Fruit fly (Drosophila melanogaster) whole organism, embryonic: ENCODE results near the gene CG11294.

Experiments
- Antp ChIP-seq: fragments of 200-800 bp; sonication (Bioruptor generic); optimal IDR thresholded peaks from 3 replicates; lab custom pipeline; 2016; ENCODE audit warnings: missing biosample characterization, missing genetic modification characterization
- Awh ChIP-seq: fragments of 200-800 bp; sonication (Bioruptor generic); IDR thresholded peaks from 2 replicates; pipeline ENCODE4, ENCODE4 v1.3.6; 2022; ENCODE audit warnings: missing biosample characterization, missing genetic modification characterization
- Bdp1 ChIP-seq: fragments of 200-800 bp; sonication (Bioruptor generic); optimal IDR thresholded peaks from 3 replicates; lab custom pipeline; 2016; ENCODE audit warnings: missing biosample characterization, missing genetic modification characterization
- Bgb ChIP-seq: fragments of 200-800 bp; sonication (Bioruptor generic); IDR thresholded peaks from 2 replicates; pipeline ENCODE4 v1.3.6; 2022; ENCODE audit warnings: missing biosample characterization, missing genetic modification characterization; ENCODE audit not compliant: partially characterized antibody
- BtbVII ChIP-seq: fragments of 200-800 bp; sonication (Bioruptor generic); optimal IDR thresholded peaks from 3 replicates; lab custom pipeline; 2017; ENCODE audit warnings: missing biosample characterization, mild to moderate bottlenecking, missing genetic modification characterization
- CG11085 ChIP-seq: fragments of 200-800 bp; sonication (Bioruptor generic); IDR thresholded peaks from 2 replicates; pipeline ENCODE4 v1.3.6; 2022; ENCODE audit warnings: missing biosample characterization, missing genetic modification characterization
- CG11696 ChIP-seq: fragments of 200-800 bp; sonication (Bioruptor generic); IDR thresholded peaks from 2 replicates; pipeline ENCODE4 v1.3.6; 2022; ENCODE audit warnings: missing biosample characterization, missing genetic modification characterization
- CG12071 ChIP-seq: fragments of 200-800 bp; sonication (Bioruptor generic); optimal IDR thresholded peaks from 3 replicates; lab custom pipeline; 2018; ENCODE audit warnings: missing biosample characterization, mild to moderate bottlenecking, missing genetic modification characterization
- CG1233 ChIP-seq: fragments of 200-800 bp; sonication (Bioruptor generic); optimal IDR thresholded peaks from 4 replicates; lab custom pipeline; 2018; ENCODE audit warnings: missing biosample characterization, mild to moderate bottlenecking, missing genetic modification characterization
- CG12391 ChIP-seq: fragments of 200-800 bp; sonication (Bioruptor generic); optimal IDR thresholded peaks from 3 replicates; lab custom pipeline; 2018; ENCODE audit warnings: missing biosample characterization, mild to moderate bottlenecking, missing genetic modification characterization, moderate library complexity
- CG13424 ChIP-seq: fragments of 200-800 bp; sonication (Bioruptor generic); optimal IDR thresholded peaks from 2 replicates; lab custom pipeline; 2019; ENCODE audit warnings: missing biosample characterization, mild to moderate bottlenecking, missing genetic modification characterization, moderate library complexity
- CG1603 ChIP-seq: fragments of 200-800 bp; sonication (Bioruptor generic); optimal IDR thresholded peaks from 2 replicates; lab custom pipeline; 2019; ENCODE audit warnings: missing biosample characterization, mild to moderate bottlenecking, missing genetic modification characterization, moderate library complexity
- CG2120 ChIP-seq: fragments of 200-800 bp; sonication (Bioruptor generic); optimal IDR thresholded peaks from 3 replicates; lab custom pipeline; 2016; ENCODE audit warnings: missing biosample characterization, missing genetic modification characterization
- CG30431 ChIP-seq: fragments of 200-800 bp; sonication (Bioruptor generic); optimal IDR thresholded peaks from 2 replicates; lab custom pipeline; 2017; ENCODE audit warnings: missing biosample characterization, missing genetic modification characterization
- CG31365 ChIP-seq: fragments of 200-800 bp; sonication (Bioruptor generic); optimal IDR thresholded peaks from 2 replicates; lab custom pipeline; 2018; ENCODE audit warnings: missing biosample characterization, mild to moderate bottlenecking, missing genetic modification characterization
- CG34376 ChIP-seq: fragments of 200-800 bp; sonication (Bioruptor generic); optimal IDR thresholded peaks from 2 replicates; lab custom pipeline; 2018; ENCODE audit warnings: missing biosample characterization, mild to moderate bottlenecking, missing genetic modification characterization
- CG4328 ChIP-seq: fragments of 200-800 bp; sonication (Bioruptor generic); optimal IDR thresholded peaks from 3 replicates; lab custom pipeline; 2017; ENCODE audit warnings: missing biosample characterization, missing genetic modification reagents, missing genetic modification characterization
- CG4854 ChIP-seq: fragments of 200-800 bp; sonication (Bioruptor generic); optimal IDR thresholded peaks from 2 replicates; lab custom pipeline; 2016; ENCODE audit warnings: missing biosample characterization, missing genetic modification characterization, inconsistent platforms
- CG6689 ChIP-seq: fragments of 200-800 bp; sonication (Bioruptor generic); IDR thresholded peaks from 2 replicates; pipeline ENCODE4 v1.3.6; 2022; ENCODE audit warnings: missing biosample characterization, missing genetic modification characterization
- CG7745 ChIP-seq: fragments of 200-800 bp; sonication (Bioruptor generic); optimal IDR thresholded peaks from 2 replicates; lab custom pipeline; 2018; ENCODE audit warnings: missing biosample characterization, mild to moderate bottlenecking, missing genetic modification characterization, moderate library complexity
- CG8388 ChIP-seq: fragments of 200-800 bp; sonication (Bioruptor generic); optimal IDR thresholded peaks from 2 replicates; lab custom pipeline; 2019; ENCODE audit warnings: missing biosample characterization, mild to moderate bottlenecking, missing genetic modification characterization, moderate library complexity
- CrebB ChIP-seq: fragments of 200-800 bp; sonication (Bioruptor generic); optimal IDR thresholded peaks from 3 replicates; lab custom pipeline; 2018; ENCODE audit warnings: missing biosample characterization, mild to moderate bottlenecking, missing genetic modification characterization
- Dbx ChIP-seq: fragments of 200-800 bp; sonication (Bioruptor generic); IDR thresholded peaks from 3 replicates; pipeline ENCODE4 v1.3.6; 2022; ENCODE audit warnings: missing biosample characterization, missing genetic modification characterization
- Hr78 ChIP-seq, 2 experiments: fragments of 200-800 bp in 1 of 2; fragments of >200 bp in 1 of 2; sonication (Bioruptor generic) in 1 of 2; optimal IDR thresholded peaks; 2 replicates each; lab custom pipeline; 2017 to 2019; ENCODE audit warnings: missing biosample characterization in 2 of 2, missing genetic modification characterization in 2 of 2, mild to moderate bottlenecking in 1 of 2, moderate library complexity in 1 of 2
- Jarid2 ChIP-seq: fragments of 200-800 bp; sonication (Bioruptor generic); optimal IDR thresholded peaks from 3 replicates; lab custom pipeline; 2017; ENCODE audit warnings: mild to moderate bottlenecking, missing biosample characterization, missing genetic modification reagents, missing genetic modification characterization
- Lpt ChIP-seq: fragments of >200 bp; optimal IDR thresholded peaks from 2 replicates; lab custom pipeline; 2018; ENCODE audit warnings: missing biosample characterization, missing genetic modification characterization
- NC2β ChIP-seq: fragments of 200-800 bp; sonication (Bioruptor generic); optimal IDR thresholded peaks from 2 replicates; lab custom pipeline; 2016; ENCODE audit warnings: missing biosample characterization, missing genetic modification characterization
- Nf-YC ChIP-seq: fragments of 200-800 bp; optimal IDR thresholded peaks from 3 replicates; lab custom pipeline; 2019; ENCODE audit warnings: missing biosample characterization, mild to moderate bottlenecking, missing genetic modification characterization, moderate library complexity
- Sry-β ChIP-seq: fragments of 200-800 bp; sonication (Bioruptor generic); optimal IDR thresholded peaks from 2 replicates; lab custom pipeline; 2018; ENCODE audit warnings: missing biosample characterization, mild to moderate bottlenecking, missing genetic modification characterization, moderate library complexity
- ab ChIP-seq: fragments of 200-800 bp; sonication (Bioruptor generic); optimal IDR thresholded peaks from 2 replicates; lab custom pipeline; 2016; ENCODE audit warnings: missing biosample characterization, missing genetic modification characterization
- chn ChIP-seq: fragments of 200-800 bp; sonication (Bioruptor generic); optimal IDR thresholded peaks from 2 replicates; lab custom pipeline; 2016; ENCODE audit warnings: missing biosample characterization, missing genetic modification characterization
- ci ChIP-seq: fragments of 200-800 bp; sonication (Bioruptor generic); IDR thresholded peaks from 3 replicates; pipeline ENCODE4 v1.3.6; 2022; ENCODE audit warnings: missing biosample characterization, missing genetic modification characterization
- crol ChIP-seq: fragments of 200-800 bp; sonication (Bioruptor generic); IDR thresholded peaks from 2 replicates; pipeline ENCODE4 v1.3.6; 2022; ENCODE audit warnings: missing biosample characterization, missing genetic modification characterization
- dmrt99B ChIP-seq: fragments of 200-800 bp; sonication (Bioruptor generic); optimal IDR thresholded peaks from 2 replicates; lab custom pipeline; 2018; ENCODE audit warnings: missing biosample characterization, mild to moderate bottlenecking, missing genetic modification characterization, moderate library complexity
- dysf ChIP-seq: fragments of 200-800 bp; sonication (Bioruptor generic); IDR thresholded peaks from 3 replicates; pipeline ENCODE4 v1.3.6; 2022; ENCODE audit warnings: missing biosample characterization, missing genetic modification characterization
- gsb-n ChIP-seq: fragments of 200-800 bp; sonication (Bioruptor generic); optimal IDR thresholded peaks from 3 replicates; lab custom pipeline; 2018; ENCODE audit warnings: missing biosample characterization, mild to moderate bottlenecking, missing genetic modification characterization
- jumu ChIP-seq: fragments of 200-800 bp; sonication (Bioruptor generic); optimal IDR thresholded peaks from 3 replicates; lab custom pipeline; 2016; ENCODE audit warnings: missing biosample characterization, missing genetic modification characterization
- lab ChIP-seq: fragments of 200-800 bp; sonication (Bioruptor generic); optimal IDR thresholded peaks from 3 replicates; lab custom pipeline; 2017; ENCODE audit warnings: missing biosample characterization, missing genetic modification characterization, mild to moderate bottlenecking, moderate library complexity, missing genetic modification reagents
- lbe ChIP-seq: fragments of 200-800 bp; sonication (Bioruptor generic); optimal IDR thresholded peaks from 2 replicates; lab custom pipeline; 2016; ENCODE audit warnings: missing biosample characterization, mild to moderate bottlenecking, missing genetic modification characterization
- pan ChIP-seq, 4 experiments: fragments of >200 bp in 3 of 4; fragments of 200-800 bp in 1 of 4; sonication (Bioruptor generic) in 1 of 4; optimal IDR thresholded peaks in 3 of 4; IDR thresholded peaks in 1 of 4; 2 replicates each; pipeline versions ENCODE4 v1.3.6 to Lab custom; 2017 to 2022; ENCODE audit warnings: missing biosample characterization in 2 of 4, missing genetic modification characterization in 2 of 4, mixed read lengths in 1 of 4
- pb ChIP-seq: fragments of 200-800 bp; sonication (Bioruptor generic); optimal IDR thresholded peaks from 3 replicates; lab custom pipeline; 2016; ENCODE audit warnings: missing biosample characterization, missing genetic modification characterization
- ranshi ChIP-seq: fragments of 200-800 bp; sonication (Bioruptor generic); IDR thresholded peaks from 2 replicates; pipeline ENCODE4 v1.3.6; 2022; ENCODE audit warnings: missing biosample characterization, missing genetic modification characterization
- rib ChIP-seq: fragments of 200-800 bp; sonication (Bioruptor generic); IDR thresholded peaks from 2 replicates; pipeline ENCODE4 v1.3.6; 2022; ENCODE audit warnings: missing biosample characterization, missing genetic modification characterization
- schlank ChIP-seq: fragments of 200-800 bp; sonication (Bioruptor generic); optimal IDR thresholded peaks from 2 replicates; lab custom pipeline; 2018; ENCODE audit warnings: missing biosample characterization, mild to moderate bottlenecking, missing genetic modification characterization
- shn ChIP-seq: fragments of 200-800 bp; sonication (Bioruptor generic); optimal IDR thresholded peaks from 3 replicates; lab custom pipeline; 2016; ENCODE audit warnings: missing biosample characterization, missing genetic modification characterization
- sna ChIP-seq: fragments of 200-800 bp; sonication (Bioruptor generic); IDR thresholded peaks from 2 replicates; pipeline ENCODE4 v1.3.6; 2022; ENCODE audit warnings: missing biosample characterization, missing genetic modification characterization; ENCODE audit not compliant: partially characterized antibody
- tin ChIP-seq: fragments of 200-800 bp; sonication (Bioruptor generic); optimal IDR thresholded peaks from 3 replicates; lab custom pipeline; 2016; ENCODE audit warnings: missing biosample characterization, missing genetic modification characterization
- tll ChIP-seq, 2 experiments: fragments of 200-800 bp in 1 of 2; fragments of >200 bp in 1 of 2; sonication (Bioruptor generic) in 1 of 2; optimal IDR thresholded peaks; 2 replicates each; lab custom pipeline; 2017 to 2019; ENCODE audit warnings: missing biosample characterization in 2 of 2, missing genetic modification characterization in 2 of 2, mild to moderate bottlenecking in 1 of 2, moderate library complexity in 1 of 2

CG11294 gene

dm6 chrX:8656550-8657431, 36.6 kb downstream of the CG11294 start (continued):
- TF ChIP-seq CG11696 = no peak
- TF ChIP-seq gsb-n = peak; percentile 64
- no peak for TF ChIP-seq Jarid2 (GFP tag; lab: Kevin White, UChicago)
- TF ChIP-seq jumu (GFP tag; lab: Kevin White, UChicago) = peak; percentile 81
- peak; percentile 80 for TF ChIP-seq CG8388
- TF ChIP-seq CG34376 = no peak
- TF ChIP-seq CG31365 (tag; lab: Kevin White, UChicago) = no peak
- TF ChIP-seq CG11085 = no peak
- peak; percentile 79 for TF ChIP-seq Nf-YC (tag; lab: Kevin White, UChicago)
- TF ChIP-seq dmrt99B (tag; lab: Kevin White, UChicago) = peak; percentile 69
- TF ChIP-seq Hr78 (GFP tag; optimal IDR thresholded peaks at IDR 0.05; lab: Kevin White, UChicago) = peak in 1 of 2 experiments; percentile 1
- peak; percentile 83 for TF ChIP-seq CG30431
- TF ChIP-seq crol = peak; percentile 84
- no peak for TF ChIP-seq rib (GFP tag; lab: Robert Waterston, UW)
- peak; percentile 53 for TF ChIP-seq ab (GFP tag; lab: Kevin White, UChicago)
- no peak for TF ChIP-seq tll (GFP tag; optimal IDR thresholded peaks at IDR 0.05; lab: Kevin White, UChicago)
- TF ChIP-seq CG4328 (GFP tag; lab: Kevin White, UChicago) = no peak
- TF ChIP-seq Awh = peak; percentile 66; the same call in 1 of the 2 replicates
- peak; percentile 80 for TF ChIP-seq CG12391 (tag; lab: Kevin White, UChicago)
- no peak for TF ChIP-seq Bgb
- no peak for TF ChIP-seq Dbx (GFP tag; lab: Robert Waterston, UW)
- TF ChIP-seq chn (GFP tag; lab: Kevin White, UChicago) = peak; percentile 80
- peak; percentile 75 for TF ChIP-seq NC2β (GFP tag; lab: Kevin White, UChicago)
- peak; percentile 43 for TF ChIP-seq CrebB (tag; lab: Kevin White, UChicago)
- TF ChIP-seq CG13424 (tag; lab: Kevin White, UChicago) = peak; percentile 81
- no peak for TF ChIP-seq Lpt (GFP tag; lab: Kevin White, UChicago)
- TF ChIP-seq ci (GFP tag; lab: Robert Waterston, UW) = peak; percentile 82
- TF ChIP-seq sna (GFP tag; lab: Robert Waterston, UW) = no peak
- TF ChIP-seq CG1233 (GFP tag; lab: Kevin White, UChicago) = peak; percentile 71
- TF ChIP-seq ranshi = peak; percentile 67; the same call in 1 of the 2 replicates
- peak; percentile 60 for TF ChIP-seq dysf (GFP tag; lab: Robert Waterston, UW)
- TF ChIP-seq lbe (GFP tag; lab: Kevin White, UChicago) = no peak
- TF ChIP-seq Bdp1 = peak; percentile 44
- peak; percentile 92 for TF ChIP-seq CG1603 (tag; lab: Kevin White, UChicago)
- peak; percentile 82 for TF ChIP-seq CG6689 (GFP tag; lab: Robert Waterston, UW)
- no peak for TF ChIP-seq schlank
- no peak for TF ChIP-seq BtbVII (GFP tag; lab: Kevin White, UChicago)
- TF ChIP-seq CG7745 (tag; lab: Kevin White, UChicago) = no peak
- TF ChIP-seq pan (optimal IDR thresholded peaks at IDR 0.05; lab: Kevin White, UChicago) = no peak
- TF ChIP-seq pan (GFP tag; optimal IDR thresholded peaks at IDR 0.05 in 1 of 2, IDR thresholded peaks at IDR 0.05 in 1 of 2) = peak in 1 of 2 experiments; percentile 71
- peak; percentile 43 for TF ChIP-seq CG4854 (GFP tag; lab: Kevin White, UChicago)
- TF ChIP-seq tin (GFP tag; lab: Kevin White, UChicago) = peak; percentile 79
- TF ChIP-seq Sry-β = no peak
- peak; percentile 38 for TF ChIP-seq lab
- peak; percentile 13 for TF ChIP-seq CG12071
- TF ChIP-seq pb (GFP tag; lab: Kevin White, UChicago) = peak; percentile 54
- TF ChIP-seq CG2120 = no peak
- TF ChIP-seq Antp = peak; percentile 76
- peak; percentile 56 for TF ChIP-seq shn (GFP tag; lab: Kevin White, UChicago)
